Fruit fly (Drosophila melanogaster) whole organism, embryonic: ENCODE measurements around the gene Hsp70Ba.
A peak's percentile ranks its signal among the peaks of the same experiment; 100 is the strongest.

Source experiments
- Antp ChIP-seq: fragments of 200-800 bp; sonication (Bioruptor generic); optimal IDR thresholded peaks from 3 replicates; lab custom pipeline; 2016; ENCODE audit warnings: missing biosample characterization, missing genetic modification characterization
- Asciz ChIP-seq: fragments of 200-800 bp; sonication (Bioruptor generic); optimal IDR thresholded peaks from 2 replicates; lab custom pipeline; 2017; ENCODE audit warnings: missing biosample characterization, mild to moderate bottlenecking, missing genetic modification characterization, missing genetic modification reagents
- CG10147 ChIP-seq: fragments of 200-800 bp; sonication (Bioruptor generic); optimal IDR thresholded peaks from 2 replicates; lab custom pipeline; 2019; ENCODE audit warnings: missing biosample characterization, mild to moderate bottlenecking, missing genetic modification characterization, moderate library complexity
- CG12391 ChIP-seq: fragments of 200-800 bp; sonication (Bioruptor generic); optimal IDR thresholded peaks from 3 replicates; lab custom pipeline; 2018; ENCODE audit warnings: missing biosample characterization, mild to moderate bottlenecking, missing genetic modification characterization, moderate library complexity
- CG12769 ChIP-seq: fragments of 200-800 bp; sonication (Bioruptor generic); optimal IDR thresholded peaks from 2 replicates; lab custom pipeline; 2019; ENCODE audit warnings: missing biosample characterization, mild to moderate bottlenecking, missing genetic modification characterization, moderate library complexity
- CG14014 ChIP-seq: fragments of 200-800 bp; sonication (Bioruptor generic); IDR thresholded peaks from 2 replicates; pipeline ENCODE4 v1.3.6; 2022; ENCODE audit warnings: missing biosample characterization, missing genetic modification characterization
- CG14965 ChIP-seq: fragments of 200-800 bp; sonication (Bioruptor generic); optimal IDR thresholded peaks from 2 replicates; lab custom pipeline; 2016; ENCODE audit warnings: missing biosample characterization, missing genetic modification characterization, borderline replicate concordance
- CG15073 ChIP-seq: fragments of 200-800 bp; sonication (Bioruptor generic); optimal IDR thresholded peaks from 2 replicates; lab custom pipeline; 2016; ENCODE audit warnings: missing biosample characterization, missing genetic modification characterization
- CG15269 ChIP-seq: fragments of 200-800 bp; sonication (Bioruptor generic); optimal IDR thresholded peaks from 2 replicates; lab custom pipeline; 2018; ENCODE audit warnings: missing biosample characterization, mild to moderate bottlenecking, missing genetic modification characterization, moderate library complexity
- CG16779 ChIP-seq: fragments of 200-800 bp; sonication (Bioruptor generic); IDR thresholded peaks from 2 replicates; pipeline ENCODE4 v1.3.6; 2022; ENCODE audit warnings: missing biosample characterization, missing genetic modification characterization
- CG16815 ChIP-seq: fragments of 200-800 bp; sonication (Bioruptor generic); optimal IDR thresholded peaks from 3 replicates; lab custom pipeline; 2017; ENCODE audit warnings: missing biosample characterization, mild to moderate bottlenecking, missing genetic modification characterization
- CG17359 ChIP-seq: fragments of 200-800 bp; sonication (Bioruptor generic); optimal IDR thresholded peaks from 3 replicates; lab custom pipeline; 2018; ENCODE audit warnings: missing biosample characterization, mild to moderate bottlenecking, missing genetic modification characterization, moderate library complexity
- CG2116 ChIP-seq: fragments of 200-800 bp; sonication (Bioruptor generic); optimal IDR thresholded peaks from 3 replicates; lab custom pipeline; 2018; ENCODE audit warnings: missing biosample characterization, mild to moderate bottlenecking, missing genetic modification characterization
- CG31224 ChIP-seq: fragments of 200-800 bp; sonication (Bioruptor generic); IDR thresholded peaks from 2 replicates; pipeline ENCODE4 v1.3.6; 2022; ENCODE audit warnings: missing biosample characterization, missing genetic modification characterization
- CG3847 ChIP-seq: fragments of 200-800 bp; sonication (Bioruptor generic); IDR thresholded peaks from 2 replicates; pipeline ENCODE4 v1.3.6; 2022; ENCODE audit warnings: missing biosample characterization, missing genetic modification characterization
- CG4854 ChIP-seq: fragments of 200-800 bp; sonication (Bioruptor generic); optimal IDR thresholded peaks from 2 replicates; lab custom pipeline; 2016; ENCODE audit warnings: missing biosample characterization, missing genetic modification characterization, inconsistent platforms
- CG5180 ChIP-seq: fragments of 200-800 bp; sonication (Bioruptor generic); optimal IDR thresholded peaks from 3 replicates; lab custom pipeline; 2017; ENCODE audit warnings: missing biosample characterization, missing genetic modification characterization, mild to moderate bottlenecking, moderate library complexity, missing genetic modification reagents
- CG6683 ChIP-seq: fragments of 200-800 bp; sonication (Bioruptor generic); optimal IDR thresholded peaks from 2 replicates; lab custom pipeline; 2017; ENCODE audit warnings: missing biosample characterization, mild to moderate bottlenecking, missing genetic modification characterization, missing genetic modification reagents
- CG6813 ChIP-seq: fragments of 200-800 bp; sonication (Bioruptor generic); optimal IDR thresholded peaks from 2 replicates; lab custom pipeline; 2017; ENCODE audit warnings: missing biosample characterization, missing genetic modification characterization, mild to moderate bottlenecking, moderate library complexity, missing genetic modification reagents
- CG7556 ChIP-seq: fragments of 200-800 bp; sonication (Bioruptor generic); optimal IDR thresholded peaks from 2 replicates; lab custom pipeline; 2017; ENCODE audit warnings: missing biosample characterization, mild to moderate bottlenecking, missing genetic modification characterization
- CG8359 ChIP-seq: fragments of 200-800 bp; sonication (Bioruptor generic); optimal IDR thresholded peaks from 2 replicates; lab custom pipeline; 2017; ENCODE audit warnings: missing biosample characterization, mild to moderate bottlenecking, missing genetic modification characterization, borderline replicate concordance
- CG9215 ChIP-seq: fragments of 200-800 bp; sonication (Bioruptor generic); IDR thresholded peaks from 2 replicates; pipeline ENCODE4 v1.3.6; 2022; ENCODE audit warnings: missing biosample characterization, missing genetic modification characterization
- Dfd ChIP-seq, 2 experiments: fragments of >200 bp; optimal IDR thresholded peaks; 2 replicates each; lab custom pipeline; 2017; ENCODE audit warnings: missing biosample characterization in 2 of 2, missing genetic modification characterization in 2 of 2
- Fer1 ChIP-seq: fragments of 200-800 bp; sonication (Bioruptor generic); optimal IDR thresholded peaks from 2 replicates; lab custom pipeline; 2017; ENCODE audit warnings: missing biosample characterization, mild to moderate bottlenecking, missing genetic modification characterization
- Hmx ChIP-seq: fragments of 200-800 bp; sonication (Bioruptor generic); optimal IDR thresholded peaks from 2 replicates; lab custom pipeline; 2016; ENCODE audit warnings: missing biosample characterization, missing genetic modification characterization
- Hr51 ChIP-seq, 2 experiments: fragments of 200-800 bp; sonication (Bioruptor generic); optimal IDR thresholded peaks; 2 replicates in 1 of 2; 3 replicates in 1 of 2; lab custom pipeline; 2016 to 2018; ENCODE audit warnings: missing biosample characterization in 2 of 2, missing genetic modification characterization in 2 of 2, mild to moderate bottlenecking in 1 of 2, moderate library complexity in 1 of 2
- Lpt ChIP-seq: fragments of >200 bp; optimal IDR thresholded peaks from 2 replicates; lab custom pipeline; 2018; ENCODE audit warnings: missing biosample characterization, missing genetic modification characterization
- Med ChIP-seq: fragments of 200-800 bp; sonication (Bioruptor generic); peaks from one replicate; lab custom pipeline; 2016; ENCODE audit warnings: missing biosample characterization, missing genetic modification characterization, mild to moderate bottlenecking, inconsistent platforms, moderate library complexity
- Mrtf ChIP-seq: fragments of 200-800 bp; sonication (Bioruptor generic); IDR thresholded peaks from 3 replicates; pipeline ENCODE4 v1.3.6; 2022; ENCODE audit warnings: missing biosample characterization, missing genetic modification characterization
- Oli ChIP-seq: fragments of 200-800 bp; sonication (Bioruptor generic); optimal IDR thresholded peaks from 2 replicates; lab custom pipeline; 2018; ENCODE audit warnings: missing biosample characterization, mild to moderate bottlenecking, missing genetic modification characterization, moderate library complexity
- Pdp1 ChIP-seq, 2 experiments: fragments of 200-800 bp; sonication (Bioruptor generic); optimal IDR thresholded peaks; 3 replicates each; lab custom pipeline; 2016; ENCODE audit warnings: missing biosample characterization in 2 of 2, missing genetic modification characterization in 2 of 2, mild to moderate bottlenecking in 1 of 2, moderate library complexity in 1 of 2
- Ptx1 ChIP-seq: fragments of 200-800 bp; sonication (Bioruptor generic); IDR thresholded peaks from 2 replicates; pipeline ENCODE4 v1.3.6; 2022; ENCODE audit warnings: missing biosample characterization, missing genetic modification characterization
- Rfx ChIP-seq: fragments of 200-800 bp; sonication (Bioruptor generic); IDR thresholded peaks from 2 replicates; pipeline ENCODE4 v1.3.6; 2022; ENCODE audit warnings: missing biosample characterization, missing genetic modification characterization
- Trl ChIP-seq, 3 experiments: fragments of >200 bp in 2 of 3; fragments of 200-800 bp in 1 of 3; sonication (Bioruptor generic) in 1 of 3; optimal IDR thresholded peaks; 2 replicates in 1 of 3; 3 replicates in 2 of 3; lab custom pipeline; 2016 to 2017; ENCODE audit warnings: missing biosample characterization in 1 of 3, missing genetic modification characterization in 1 of 3
- ato ChIP-seq: fragments of 200-800 bp; sonication (Bioruptor generic); IDR thresholded peaks from 2 replicates; pipeline ENCODE4 v1.3.6; 2022; ENCODE audit warnings: missing biosample characterization, missing genetic modification characterization; ENCODE audit not compliant: partially characterized antibody
- chif ChIP-seq, 2 experiments: fragments of 200-800 bp; sonication (Bioruptor generic); optimal IDR thresholded peaks; 3 replicates each; lab custom pipeline; 2016; ENCODE audit warnings: missing biosample characterization in 2 of 2, missing genetic modification characterization in 2 of 2
- dmrt99B ChIP-seq: fragments of 200-800 bp; sonication (Bioruptor generic); optimal IDR thresholded peaks from 2 replicates; lab custom pipeline; 2018; ENCODE audit warnings: missing biosample characterization, mild to moderate bottlenecking, missing genetic modification characterization, moderate library complexity
- dpn ChIP-seq, 2 experiments: fragments of 200-800 bp; sonication (Bioruptor generic); optimal IDR thresholded peaks; 3 replicates each; lab custom pipeline; 2016; ENCODE audit warnings: missing biosample characterization in 2 of 2, missing genetic modification characterization in 2 of 2
- pan ChIP-seq, 4 experiments: fragments of >200 bp in 3 of 4; fragments of 200-800 bp in 1 of 4; sonication (Bioruptor generic) in 1 of 4; optimal IDR thresholded peaks in 3 of 4; IDR thresholded peaks in 1 of 4; 2 replicates each; pipeline versions ENCODE4 v1.3.6 to Lab custom; 2017 to 2022; ENCODE audit warnings: missing biosample characterization in 2 of 4, missing genetic modification characterization in 2 of 4, mixed read lengths in 1 of 4
- phol ChIP-seq: fragments of 200-800 bp; sonication (Bioruptor generic); optimal IDR thresholded peaks from 3 replicates; lab custom pipeline; 2018; ENCODE audit warnings: missing biosample characterization, mild to moderate bottlenecking, missing genetic modification characterization, moderate library complexity
- psq ChIP-seq: fragments of 200-800 bp; sonication (Bioruptor generic); optimal IDR thresholded peaks from 2 replicates; lab custom pipeline; 2017; ENCODE audit warnings: missing biosample characterization, missing genetic modification characterization
- sens ChIP-seq: fragments of 200-800 bp; sonication (Bioruptor generic); peaks from one replicate; lab custom pipeline; 2016; ENCODE audit warnings: missing biosample characterization, missing genetic modification characterization
- so ChIP-seq: fragments of 200-800 bp; sonication (Bioruptor generic); IDR thresholded peaks from 3 replicates; pipeline ENCODE4 v1.3.6; 2022; ENCODE audit warnings: missing biosample characterization, missing genetic modification characterization
- sr ChIP-seq: fragments of 200-800 bp; sonication (Bioruptor generic); IDR thresholded peaks from 3 replicates; pipeline ENCODE4 v1.3.6; 2022; ENCODE audit warnings: missing biosample characterization, missing genetic modification characterization
- toy ChIP-seq: fragments of 200-800 bp; sonication (Bioruptor generic); IDR thresholded peaks from 2 replicates; pipeline ENCODE4 v1.3.6; 2022; ENCODE audit warnings: missing biosample characterization, missing genetic modification characterization
- ttk ChIP-seq: fragments of 200-800 bp; sonication (Bioruptor generic); IDR thresholded peaks from 2 replicates; pipeline ENCODE4 v2.1.2; 2022; ENCODE audit warnings: missing biosample characterization, missing genetic modification characterization

Gene Hsp70Ba

DNA sequence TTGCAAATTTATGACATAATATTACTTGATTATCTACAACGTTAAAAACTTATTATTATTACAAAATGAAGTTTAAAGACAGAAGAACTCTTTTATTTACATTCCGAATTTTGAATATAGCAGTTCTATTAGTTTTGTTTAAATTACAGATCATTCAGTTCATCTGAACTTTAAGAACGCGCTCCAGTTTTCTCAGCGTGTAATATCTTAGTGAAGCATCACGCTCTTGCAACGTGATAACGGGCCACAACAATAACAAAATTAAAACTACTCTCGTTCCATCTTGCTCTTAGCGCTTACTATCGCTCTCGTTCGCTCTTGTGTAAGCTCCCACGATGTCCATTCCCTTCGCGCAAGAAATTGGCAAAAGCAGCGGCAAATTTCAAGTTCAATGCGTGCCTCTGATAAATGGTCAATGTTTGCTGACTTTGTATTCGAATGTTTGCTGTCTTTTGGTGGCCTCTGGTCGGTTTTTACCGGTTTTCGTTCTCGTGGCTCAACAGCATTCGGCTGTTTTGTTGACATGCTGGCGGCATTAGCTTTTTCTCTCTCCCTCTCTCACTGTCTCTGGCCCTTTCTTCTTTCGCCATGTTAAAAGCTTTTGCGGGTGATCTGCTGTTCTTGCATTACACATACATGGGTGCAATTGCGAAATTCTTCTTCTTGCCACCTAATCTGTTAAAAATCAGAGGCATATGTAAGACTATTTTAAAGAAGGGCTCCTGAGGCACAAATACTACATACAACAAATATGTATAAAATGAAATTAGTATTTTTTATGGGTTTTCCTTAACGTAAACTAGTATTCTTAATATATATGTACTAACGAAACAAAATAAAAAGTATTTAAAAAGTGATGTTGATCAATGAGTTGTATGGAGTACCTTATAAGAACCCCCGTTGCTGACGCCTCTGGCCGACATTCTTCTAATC lies 24.7 kb downstream of the Hsp70Ba start (continued):
- TF ChIP-seq CG2116 (no peak), CG12391 (tag; lab: Kevin White, UChicago) (peak; percentile 16), ttk (GFP tag; lab: Robert Waterston, UW) (no peak), phol (tag; lab: Kevin White, UChicago) (peak; percentile 1), Asciz (GFP tag; lab: Kevin White, UChicago) (no peak), sr (GFP tag; lab: Robert Waterston, UW) (no peak), CG31224 (GFP tag; lab: Robert Waterston, UW) (0 out of 2 replicates have a peak, but pooled peaks have one; percentile 36), sens (peak; percentile 79), CG5180 (GFP tag; lab: Kevin White, UChicago) (no peak), Rfx (GFP tag; lab: Robert Waterston, UW) (peak; percentile 44), pan (optimal IDR thresholded peaks at IDR 0.05; lab: Kevin White, UChicago) (no peak), pan (GFP tag; optimal IDR thresholded peaks at IDR 0.05 in 1 of 2, IDR thresholded peaks at IDR 0.05 in 1 of 2) (no peak), Pdp1 (GFP tag; optimal IDR thresholded peaks at IDR 0.05; lab: Kevin White, UChicago) (peak in 1 of 2 experiments; percentile 27), CG17359 (tag; lab: Kevin White, UChicago) (peak; percentile 25), psq (GFP tag; lab: Kevin White, UChicago) (no peak), CG15073 (GFP tag; lab: Kevin White, UChicago) (no peak), Fer1 (GFP tag; lab: Kevin White, UChicago) (peak; percentile 33), CG6683 (GFP tag; lab: Kevin White, UChicago) (no peak), CG16779 (GFP tag; lab: Robert Waterston, UW) (no peak), Med (GFP tag; lab: Kevin White, UChicago) (peak; percentile 83), CG16815 (peak; percentile 15), Trl (optimal IDR thresholded peaks at IDR 0.05; lab: Kevin White, UChicago) (peak; percentile 15 to 76), Trl (GFP tag; optimal IDR thresholded peaks at IDR 0.05; lab: Kevin White, UChicago) (no peak), dpn (GFP tag; optimal IDR thresholded peaks at IDR 0.05; lab: Kevin White, UChicago) (no peak), CG12769 (tag; lab: Kevin White, UChicago) (peak; percentile 36), CG8359 (GFP tag; lab: Kevin White, UChicago) (no peak), so (GFP tag; lab: Robert Waterston, UW) (peak; percentile 7; the same call in 1 of the 3 replicates), CG6813 (GFP tag; lab: Kevin White, UChicago) (peak; percentile 6), ato (no peak), CG15269 (tag; lab: Kevin White, UChicago) (peak; percentile 71), CG3847 (peak; percentile 8; the same call in 1 of the 2 replicates), toy (no peak), Oli (peak; percentile 29), CG14965 (no peak), Lpt (GFP tag; lab: Kevin White, UChicago) (no peak), chif (GFP tag; optimal IDR thresholded peaks at IDR 0.05; lab: Kevin White, UChicago) (no peak), Dfd (GFP tag; optimal IDR thresholded peaks at IDR 0.05; lab: Kevin White, UChicago) (no peak), Hr51 (GFP tag; optimal IDR thresholded peaks at IDR 0.05; lab: Kevin White, UChicago) (peak in 1 of 2 experiments; percentile 63), Ptx1 (GFP tag; lab: Robert Waterston, UW) (peak; percentile 29; the same call in 1 of the 2 replicates), CG4854 (GFP tag; lab: Kevin White, UChicago) (no peak), Hmx (GFP tag; lab: Kevin White, UChicago) (peak; percentile 9), CG10147 (no peak), Antp (no peak), CG9215 (GFP tag; lab: Robert Waterston, UW) (peak; percentile 61), dmrt99B (peak; percentile 39), Mrtf (GFP tag; lab: Robert Waterston, UW) (no peak), CG14014 (0 out of 2 replicates have a peak, but pooled peaks have one; percentile 26), CG7556 (GFP tag; lab: Kevin White, UChicago) (peak; percentile 37)
